Fruit fly (Drosophila melanogaster): Measurements from ENCODE around the gene Coprox.

DNA sequence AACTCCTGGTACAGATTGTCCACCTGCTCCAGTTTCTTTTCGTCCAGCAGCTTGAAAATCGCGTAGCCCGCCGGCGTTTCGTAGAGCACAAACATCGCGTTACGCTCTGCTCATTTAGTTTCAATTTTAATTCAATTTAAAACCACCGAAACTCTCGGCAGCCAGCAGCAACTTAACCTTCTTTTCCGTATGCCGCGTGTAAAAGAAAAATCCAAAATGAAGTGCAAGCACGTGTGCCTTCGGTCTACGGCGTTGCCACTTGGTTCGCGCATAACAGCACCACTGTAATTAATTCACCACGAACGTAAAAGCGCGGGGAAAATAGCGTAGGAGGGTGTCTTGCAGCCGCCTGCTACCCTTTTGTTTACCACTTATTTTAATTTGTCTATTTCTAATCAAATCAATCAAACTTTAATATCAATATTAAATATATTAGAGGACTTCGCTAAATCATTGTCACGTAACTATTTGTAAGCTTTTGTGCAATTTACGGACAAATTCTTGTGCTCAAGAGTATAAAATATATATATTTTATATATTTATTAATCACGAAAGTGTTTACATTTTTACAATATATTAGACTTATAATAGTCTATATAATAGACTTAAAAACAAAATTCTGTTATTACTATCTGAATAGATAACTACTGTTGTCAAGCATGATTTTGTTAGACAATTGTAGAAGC is 45.6 kb upstream of the Coprox start, which contains the start of gene nop5:
- TF ChIP-seq Snoo (tag; optimal IDR thresholded peaks at IDR 0.05), result peak; percentile 50
- peak; percentile 44 for TF ChIP-seq CG17806 (tag; optimal IDR thresholded peaks at IDR 0.05)
- no peak for TF ChIP-seq CG4496 (GFP tag; IDR thresholded peaks at IDR 0.05)
- peak; percentile 63 for TF ChIP-seq CG9948 (tag; optimal IDR thresholded peaks at IDR 0.05)
- no peak for TF ChIP-seq fd96Ca (GFP tag; IDR thresholded peaks at IDR 0.05)
- no peak for TF ChIP-seq EcR (GFP tag; optimal IDR thresholded peaks at IDR 0.05)

All from whole organism, pupa.